Worm (Caenorhabditis elegans) whole organism, L4 larva: ENCODE measurements around the gene his-70.
A peak's percentile ranks its signal among the peaks of the same experiment; 100 is the strongest.

ENCODE experiments used
- F37D6.2 ChIP-seq: sonication (generic microtip); optimal IDR thresholded peaks from 2 replicates; lab custom pipeline; 2016; ENCODE audit warnings: mild to moderate bottlenecking, missing genetic modification characterization, missing compliant biosample characterization
- F49E8.2 ChIP-seq: sonication (generic microtip); optimal IDR thresholded peaks from 2 replicates; lab custom pipeline; 2016; ENCODE audit warnings: missing compliant biosample characterization, mild to moderate bottlenecking, missing genetic modification characterization, borderline replicate concordance
- T26A8.4 ChIP-seq: fragments of 200-800 bp; sonication (Bioruptor generic); IDR thresholded peaks from 2 replicates; pipeline ENCODE4 v1.3.6; 2022; ENCODE audit warnings: missing genetic modification characterization, missing compliant biosample characterization
- Y105C5A.15 ChIP-seq: fragments of 200-800 bp; sonication (Bioruptor generic); IDR thresholded peaks from 2 replicates; pipeline ENCODE4 v1.3.6; 2022; ENCODE audit warnings: missing genetic modification characterization, missing compliant biosample characterization
- Y75B8A.6 ChIP-seq: fragments of 200-800 bp; sonication (Bioruptor generic); IDR thresholded peaks from 2 replicates; pipeline ENCODE4 v1.3.6; 2022; ENCODE audit warnings: missing genetic modification reagents, missing genetic modification characterization, missing compliant biosample characterization
- ZK337.2 ChIP-seq: fragments of 200-800 bp; sonication (Bioruptor generic); IDR thresholded peaks from 2 replicates; pipeline ENCODE4 v1.3.6; 2022; ENCODE audit warnings: missing genetic modification reagents, missing genetic modification characterization, missing compliant biosample characterization
- ZK546.5 ChIP-seq, 2 experiments: sonication (generic microtip); optimal IDR thresholded peaks; 2 replicates each; lab custom pipeline; 2017; ENCODE audit warnings: missing biosample characterization in 2 of 2, missing genetic modification characterization in 2 of 2
- aha-1 ChIP-seq: fragments of 150-350 bp; peaks from one replicate; lab custom pipeline; 2014; ENCODE audit warnings: missing biosample characterization, missing genetic modification characterization
- aly-2 ChIP-seq: sonication (generic microtip); optimal IDR thresholded peaks from 2 replicates; lab custom pipeline; 2018; ENCODE audit warnings: missing biosample characterization, missing genetic modification characterization
- ama-1 ChIP-seq: fragments of 150-350 bp; optimal IDR thresholded peaks from 2 replicates; lab custom pipeline; 2014; ENCODE audit warnings: inconsistent platforms, mixed read lengths
- arid-1 ChIP-seq: fragments of 200-800 bp; sonication (Bioruptor generic); conservative IDR thresholded peaks from 2 replicates; pipeline ENCODE4 v1.3.6; 2022; ENCODE audit warnings: missing genetic modification reagents, missing genetic modification characterization, missing compliant biosample characterization
- attf-4 ChIP-seq: sonication (generic microtip); optimal IDR thresholded peaks from 3 replicates; lab custom pipeline; 2017; ENCODE audit warnings: missing biosample characterization, missing genetic modification characterization
- ceh-20 ChIP-seq: fragments of 200-800 bp; sonication (Bioruptor generic); IDR thresholded peaks from 2 replicates; pipeline ENCODE4 v1.3.6; 2022; ENCODE audit warnings: missing genetic modification reagents, missing genetic modification characterization, missing compliant biosample characterization
- ces-1 ChIP-seq: fragments of 150-350 bp; sonication (generic microtip); optimal IDR thresholded peaks from 4 replicates; lab custom pipeline; 2014; ENCODE audit warnings: missing biosample characterization, missing genetic modification reagents, missing genetic modification characterization
- ctbp-1 ChIP-seq: fragments of 200-800 bp; sonication (Bioruptor generic); IDR thresholded peaks from 2 replicates; pipeline ENCODE4 v1.3.6; 2022; ENCODE audit warnings: missing genetic modification reagents, missing genetic modification characterization, missing compliant biosample characterization
- daf-16 ChIP-seq, 3 experiments: sonication (generic microtip); optimal IDR thresholded peaks; 2 replicates each; lab custom pipeline; 2016 to 2017; ENCODE audit warnings: missing genetic modification characterization in 3 of 3, missing genetic modification reagents in 3 of 3, mild to moderate bottlenecking in 2 of 3, missing compliant biosample characterization in 2 of 3, missing biosample characterization in 1 of 3, moderate library complexity in 1 of 3
- dmd-6 ChIP-seq: fragments of 200-800 bp; sonication (Bioruptor generic); IDR thresholded peaks from 2 replicates; pipeline ENCODE4 v1.3.6; 2022; ENCODE audit warnings: missing genetic modification reagents, missing genetic modification characterization, missing compliant biosample characterization
- dmd-8 ChIP-seq: fragments of 200-800 bp; sonication (Bioruptor generic); IDR thresholded peaks from 2 replicates; pipeline ENCODE4 v1.3.6; 2022; ENCODE audit warnings: missing genetic modification characterization, missing compliant biosample characterization
- dmd-9 ChIP-seq: fragments of 200-800 bp; sonication (Bioruptor generic); IDR thresholded peaks from 2 replicates; pipeline ENCODE4 v1.3.6; 2022; ENCODE audit warnings: missing genetic modification reagents, missing genetic modification characterization, missing compliant biosample characterization
- duxl-1 ChIP-seq: sonication (generic microtip); optimal IDR thresholded peaks from 2 replicates; lab custom pipeline; 2016; ENCODE audit warnings: mild to moderate bottlenecking, missing genetic modification characterization, moderate library complexity, missing compliant biosample characterization; ENCODE audit not compliant: poor library complexity
- fkh-10 ChIP-seq: fragments of 150-350 bp; optimal IDR thresholded peaks from 2 replicates; lab custom pipeline; 2014; ENCODE audit warnings: missing biosample characterization, missing genetic modification reagents, missing genetic modification characterization
- hlh-11 ChIP-seq: fragments of 200-800 bp; sonication (Bioruptor generic); optimal IDR thresholded peaks from 2 replicates; lab custom pipeline; 2018; ENCODE audit warnings: mild to moderate bottlenecking, missing genetic modification characterization, missing compliant biosample characterization
- hlh-30 ChIP-seq: sonication (generic microtip); optimal IDR thresholded peaks from 2 replicates; lab custom pipeline; 2017; ENCODE audit warnings: antibody characterized with exemption, mild to moderate bottlenecking, missing genetic modification characterization, missing compliant biosample characterization; ENCODE audit not compliant: insufficient read depth
- lin-1 ChIP-seq: fragments of 200-800 bp; sonication (Bioruptor generic); IDR thresholded peaks from 2 replicates; pipeline ENCODE4 v1.3.6; 2022; ENCODE audit warnings: missing genetic modification reagents, missing genetic modification characterization, missing compliant biosample characterization
- lin-13 ChIP-seq: fragments of 150-350 bp; optimal IDR thresholded peaks from 2 replicates; lab custom pipeline; 2014; ENCODE audit warnings: missing biosample characterization, missing genetic modification reagents, missing genetic modification characterization
- lin-29 ChIP-seq: fragments of 200-800 bp; sonication (Bioruptor generic); IDR thresholded peaks from 2 replicates; pipeline ENCODE4 v1.3.6; 2022; ENCODE audit warnings: missing genetic modification reagents, missing genetic modification characterization, missing compliant biosample characterization
- lin-38 ChIP-seq: fragments of 200-800 bp; sonication (Bioruptor generic); IDR thresholded peaks from 2 replicates; pipeline ENCODE4 v1.3.6; 2022; ENCODE audit warnings: missing genetic modification reagents, missing genetic modification characterization, missing compliant biosample characterization
- lin-39 ChIP-seq: fragments of 150-350 bp; optimal IDR thresholded peaks from 2 replicates; lab custom pipeline; 2014; ENCODE audit warnings: missing biosample characterization, missing genetic modification reagents, missing genetic modification characterization
- lir-3 ChIP-seq: sonication (generic microtip); optimal IDR thresholded peaks from 2 replicates; lab custom pipeline; 2016; ENCODE audit warnings: mild to moderate bottlenecking, missing genetic modification characterization, missing compliant biosample characterization
- lsy-2 ChIP-seq, 2 experiments: fragments of 150-350 bp in 1 of 2; sonication (generic microtip) in 1 of 2; optimal IDR thresholded peaks; 2 replicates each; lab custom pipeline; 2014 to 2017; ENCODE audit warnings: missing biosample characterization in 2 of 2, missing genetic modification characterization in 2 of 2
- mep-1 ChIP-seq: fragments of 150-350 bp; sonication (generic microtip); optimal IDR thresholded peaks from 3 replicates; lab custom pipeline; 2014; ENCODE audit warnings: missing biosample characterization, missing genetic modification characterization
- mxl-3 ChIP-seq: fragments of 200-800 bp; sonication (Bioruptor generic); optimal IDR thresholded peaks from 2 replicates; lab custom pipeline; 2018; ENCODE audit warnings: mild to moderate bottlenecking, missing genetic modification characterization, missing compliant biosample characterization
- nhr-10 ChIP-seq: fragments of 150-350 bp; optimal IDR thresholded peaks from 2 replicates; lab custom pipeline; 2014; ENCODE audit warnings: missing biosample characterization, missing genetic modification characterization
- nhr-102 ChIP-seq: sonication (generic microtip); optimal IDR thresholded peaks from 2 replicates; lab custom pipeline; 2016; ENCODE audit warnings: mild to moderate bottlenecking, missing genetic modification characterization, moderate library complexity, missing compliant biosample characterization
- nhr-25 ChIP-seq: sonication (generic microtip); optimal IDR thresholded peaks from 2 replicates; lab custom pipeline; 2017; ENCODE audit warnings: missing genetic modification characterization, mild to moderate bottlenecking, missing compliant biosample characterization, antibody characterized with exemption, moderate library complexity, borderline replicate concordance; ENCODE audit not compliant: insufficient read depth
- nhr-28 ChIP-seq: fragments of 150-350 bp; optimal IDR thresholded peaks from 2 replicates; lab custom pipeline; 2014; ENCODE audit warnings: missing biosample characterization, missing genetic modification characterization
- nhr-41 ChIP-seq: fragments of 200-800 bp; sonication (Bioruptor generic); IDR thresholded peaks from 2 replicates; pipeline ENCODE4 v1.3.6; 2022; ENCODE audit warnings: missing genetic modification reagents, missing genetic modification characterization, missing compliant biosample characterization
- nhr-48 ChIP-seq: sonication (generic microtip); optimal IDR thresholded peaks from 2 replicates; lab custom pipeline; 2016; ENCODE audit warnings: mild to moderate bottlenecking, missing genetic modification characterization, missing compliant biosample characterization
- nhr-76 ChIP-seq: fragments of 150-350 bp; optimal IDR thresholded peaks from 2 replicates; lab custom pipeline; 2014; ENCODE audit warnings: missing biosample characterization, missing genetic modification characterization
- sdz-12 ChIP-seq: fragments of 200-800 bp; sonication (Bioruptor generic); optimal IDR thresholded peaks from 2 replicates; lab custom pipeline; 2018; ENCODE audit warnings: mild to moderate bottlenecking, missing genetic modification characterization, missing compliant biosample characterization
- skn-1 ChIP-seq: fragments of 150-350 bp; optimal IDR thresholded peaks from 2 replicates; lab custom pipeline; 2014; ENCODE audit warnings: missing biosample characterization, missing genetic modification characterization
- snpc-4 ChIP-seq: fragments of 150-350 bp; optimal IDR thresholded peaks from 2 replicates; lab custom pipeline; 2014; ENCODE audit warnings: missing biosample characterization, missing genetic modification characterization
- spr-3 ChIP-seq: fragments of 200-800 bp; sonication (Bioruptor generic); optimal IDR thresholded peaks from 2 replicates; lab custom pipeline; 2018; ENCODE audit warnings: mild to moderate bottlenecking, missing genetic modification characterization, missing compliant biosample characterization
- tra-1 ChIP-seq: fragments of 200-800 bp; sonication (Bioruptor generic); IDR thresholded peaks from 2 replicates; pipeline ENCODE4 v1.3.6; 2022; ENCODE audit warnings: missing genetic modification reagents, missing genetic modification characterization, missing compliant biosample characterization
- unc-130 ChIP-seq: sonication (generic microtip); optimal IDR thresholded peaks from 2 replicates; lab custom pipeline; 2016; ENCODE audit warnings: missing genetic modification reagents, missing genetic modification characterization, missing compliant biosample characterization
- unc-62 ChIP-seq, 3 experiments: fragments of 150-350 bp in 1 of 3; sonication (generic microtip); optimal IDR thresholded peaks in 2 of 3; peaks in 1 of 3; 1 replicate in 1 of 3; 2 replicates in 2 of 3; lab custom pipeline; 2014 to 2017; ENCODE audit warnings: missing biosample characterization in 3 of 3, missing genetic modification characterization in 3 of 3, missing genetic modification reagents in 3 of 3, missing genotype in 1 of 3

his-70 gene

DNA sequence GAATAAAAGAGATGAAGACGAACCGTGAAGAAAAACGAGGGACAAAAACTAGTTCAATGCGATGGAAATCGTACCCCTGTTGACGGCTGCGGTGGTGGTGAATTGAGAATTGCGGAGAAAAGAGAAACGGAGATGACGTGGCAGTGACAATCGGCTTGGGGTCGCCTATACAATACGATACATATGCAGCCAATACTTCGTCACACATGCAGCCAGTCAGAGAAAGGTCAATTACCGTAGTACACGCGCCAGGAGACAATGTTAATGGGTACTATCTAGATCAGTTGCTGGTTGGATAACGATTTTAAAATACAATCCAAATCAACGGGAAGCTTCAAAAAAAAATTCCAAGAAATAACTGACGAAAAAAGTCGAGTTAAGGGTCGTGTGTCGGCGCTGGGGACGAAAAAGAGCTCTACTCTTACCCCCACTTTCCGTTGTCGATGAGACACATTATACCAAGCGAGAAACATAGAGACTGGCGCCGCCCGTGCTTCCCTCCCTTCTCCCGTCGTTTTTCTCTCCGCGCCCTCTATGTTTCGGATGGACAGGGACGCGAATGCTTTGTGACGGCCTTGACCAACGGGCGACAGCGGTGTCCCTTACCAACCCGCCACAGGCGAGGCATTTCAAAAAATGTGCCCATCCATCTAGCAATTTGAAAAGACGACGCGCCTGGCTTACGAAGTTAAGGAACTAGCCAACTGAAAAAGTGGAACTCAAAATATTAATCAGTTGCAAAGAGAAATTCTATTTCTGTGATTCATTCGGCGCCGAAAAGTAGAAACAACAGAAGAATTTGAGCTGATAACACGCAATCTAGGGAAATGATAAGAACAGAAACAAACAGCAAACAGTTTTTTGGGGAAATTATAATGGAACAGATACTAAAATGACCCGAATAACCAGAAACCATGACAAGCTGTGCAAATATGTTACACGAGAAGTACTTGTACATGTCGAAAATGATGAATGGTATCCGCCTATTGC lies 41.0 kb downstream of the his-70 start (continued):
- TF ChIP-seq nhr-25 (no peak), skn-1 (no peak), spr-3 (GFP tag; lab: Kevin White, UChicago) (no peak), lin-29 (GFP tag; lab: Robert Waterston, UW) (no peak), mep-1 (tag; lab: Kevin White, UChicago) (peak; percentile 52), aly-2 (no peak), dmd-8 (GFP tag; lab: Robert Waterston, UW) (no peak), lin-13 (GFP tag; lab: Kevin White, UChicago) (no peak), dmd-6 (GFP tag; lab: Robert Waterston, UW) (peak; percentile 11; the same call in 1 of the 2 replicates), fkh-10 (GFP tag; lab: Kevin White, UChicago) (no peak), sdz-12 (no peak), tra-1 (GFP tag; lab: Robert Waterston, UW) (0 out of 2 replicates have a peak, but pooled peaks have one; percentile 12), lsy-2 (tag; optimal IDR thresholded peaks at IDR 0.05; lab: Kevin White, UChicago) (peak in 1 of 2 experiments; percentile 22), aha-1 (tag; lab: Kevin White, UChicago) (peak; percentile 97), ZK337.2 (no peak), unc-62 (GFP tag; optimal IDR thresholded peaks at IDR 0.05 in 1 of 2; lab: Kevin White, UChicago) (peak in 1 of 2 experiments; percentile 95), unc-62 (tag; optimal IDR thresholded peaks at IDR 0.05; lab: Kevin White, UChicago) (no peak), lin-1 (GFP tag; lab: Robert Waterston, UW) (no peak), F37D6.2 (tag; lab: Kevin White, UChicago) (no peak), ctbp-1 (no peak), attf-4 (no peak), daf-16 (GFP tag; optimal IDR thresholded peaks at IDR 0.05; lab: Kevin White, UChicago) (no peak), daf-16 (tag; optimal IDR thresholded peaks at IDR 0.05; lab: Kevin White, UChicago) (peak; percentile 52), arid-1 (GFP tag; lab: Robert Waterston, UW) (no peak)

- peak; percentile 71 for TF ChIP-seq lin-13 (GFP tag; lab: Kevin White, UChicago)
- TF ChIP-seq lin-38, result peak; percentile 33
- no peak for TF ChIP-seq lin-39 (tag; lab: Kevin White, UChicago)
- no peak for TF ChIP-seq tra-1 (GFP tag; lab: Robert Waterston, UW)
- no peak for TF ChIP-seq F49E8.2 (tag; lab: Kevin White, UChicago)
- TF ChIP-seq skn-1, result no peak
- TF ChIP-seq nhr-48, result no peak
- peak; percentile 79 for TF ChIP-seq ctbp-1
- no peak for TF ChIP-seq nhr-76 (tag; lab: Kevin White, UChicago)
- TF ChIP-seq T26A8.4 (GFP tag; lab: Robert Waterston, UW), result no peak
- TF ChIP-seq hlh-11 (tag; lab: Kevin White, UChicago), result peak; percentile 57
- TF ChIP-seq lsy-2 (tag; optimal IDR thresholded peaks at IDR 0.05; lab: Kevin White, UChicago), result peak; percentile 67 to 87
- TF ChIP-seq nhr-102 (tag; lab: Kevin White, UChicago), result no peak
- no peak for TF ChIP-seq nhr-41 (GFP tag; lab: Robert Waterston, UW)
- TF ChIP-seq ZK546.5 (tag; optimal IDR thresholded peaks at IDR 0.05; lab: Kevin White, UChicago), result no peak
- 0 out of 2 replicates have a peak, but pooled peaks have one; percentile 7 for TF ChIP-seq dmd-9
- TF ChIP-seq nhr-25, result no peak
- no peak for TF ChIP-seq spr-3 (GFP tag; lab: Kevin White, UChicago)
- TF ChIP-seq hlh-30, result peak; percentile 50
- no peak for TF ChIP-seq ces-1 (GFP tag; lab: Kevin White, UChicago)
- TF ChIP-seq ama-1 (lab: Kevin White, UChicago), result no peak
- no peak for TF ChIP-seq snpc-4 (tag; lab: Kevin White, UChicago)
- peak; percentile 26 for TF ChIP-seq mxl-3 (GFP tag; lab: Kevin White, UChicago)
- peak; percentile 10 for TF ChIP-seq nhr-10
- peak; percentile 82 for TF ChIP-seq ceh-20 (GFP tag; lab: Robert Waterston, UW)
- no peak for TF ChIP-seq duxl-1 (tag; lab: Kevin White, UChicago)
- no peak for TF ChIP-seq Y105C5A.15 (GFP tag; lab: Robert Waterston, UW)
- no peak for TF ChIP-seq lin-1 (GFP tag; lab: Robert Waterston, UW)
- TF ChIP-seq unc-130 (GFP tag; lab: Kevin White, UChicago), result no peak
- TF ChIP-seq Y75B8A.6, result no peak
- TF ChIP-seq nhr-28 (tag; lab: Kevin White, UChicago), result no peak
- peak; percentile 7 for TF ChIP-seq lir-3 (tag; lab: Kevin White, UChicago)
Measured at ce11 chrIII:4018095-4018498, 41.8 kb downstream of the his-70 start.
